Fruit fly (Drosophila melanogaster) whole organism, prepupa: ENCODE results near the gene Gr28b.

ENCODE experiments used
- Blimp-1 ChIP-seq: fragments of 200-800 bp; sonication (Bioruptor generic); optimal IDR thresholded peaks from 3 replicates; lab custom pipeline; 2017; ENCODE audit warnings: missing biosample characterization, missing genetic modification characterization, mild to moderate bottlenecking, moderate library complexity, missing genetic modification reagents
- CG10669 ChIP-seq: fragments of 200-800 bp; sonication (Bioruptor generic); optimal IDR thresholded peaks from 3 replicates; lab custom pipeline; 2018; ENCODE audit warnings: missing biosample characterization, mild to moderate bottlenecking, missing genetic modification characterization, moderate library complexity
- CG15336 ChIP-seq: fragments of 200-800 bp; sonication (Bioruptor generic); IDR thresholded peaks from 2 replicates; pipeline ENCODE4 v1.3.6; 2022; ENCODE audit warnings: missing biosample characterization, missing genetic modification characterization
- CG1621 ChIP-seq: fragments of 200-800 bp; sonication (Bioruptor generic); optimal IDR thresholded peaks from 3 replicates; lab custom pipeline; 2018; ENCODE audit warnings: missing biosample characterization, mild to moderate bottlenecking, missing genetic modification characterization
- CG16779 ChIP-seq: fragments of 200-800 bp; sonication (Bioruptor generic); optimal IDR thresholded peaks from 3 replicates; lab custom pipeline; 2017; ENCODE audit warnings: missing biosample characterization, mild to moderate bottlenecking, missing genetic modification characterization
- CG3032 ChIP-seq: fragments of 200-800 bp; optimal IDR thresholded peaks from 2 replicates; lab custom pipeline; 2019; ENCODE audit warnings: missing biosample characterization, mild to moderate bottlenecking, missing genetic modification characterization, moderate library complexity
- CG31627 ChIP-seq: fragments of 200-800 bp; sonication (Bioruptor generic); optimal IDR thresholded peaks from 3 replicates; lab custom pipeline; 2016; ENCODE audit warnings: missing biosample characterization, missing genetic modification characterization
- CG32006 ChIP-seq: fragments of 200-800 bp; sonication (Bioruptor generic); optimal IDR thresholded peaks from 3 replicates; lab custom pipeline; 2017; ENCODE audit warnings: missing biosample characterization, mild to moderate bottlenecking, missing genetic modification characterization
- CG3919 ChIP-seq: fragments of 200-800 bp; sonication (Bioruptor generic); optimal IDR thresholded peaks from 3 replicates; lab custom pipeline; 2016; ENCODE audit warnings: missing biosample characterization, missing genetic modification characterization
- CG4318 ChIP-seq: fragments of 200-800 bp; sonication (Bioruptor generic); optimal IDR thresholded peaks from 3 replicates; lab custom pipeline; 2017; ENCODE audit warnings: missing biosample characterization, mild to moderate bottlenecking, missing genetic modification characterization
- CG6163 ChIP-seq: fragments of 200-800 bp; sonication (Bioruptor generic); IDR thresholded peaks from 3 replicates; pipeline ENCODE4 v1.3.6; 2022; ENCODE audit warnings: missing biosample characterization, missing genetic modification characterization
- CG6276 ChIP-seq: fragments of 200-800 bp; sonication (Bioruptor generic); optimal IDR thresholded peaks from 2 replicates; lab custom pipeline; 2017; ENCODE audit warnings: missing biosample characterization, mild to moderate bottlenecking, missing genetic modification characterization
- CG6808 ChIP-seq: fragments of 200-800 bp; sonication (Bioruptor generic); optimal IDR thresholded peaks from 3 replicates; lab custom pipeline; 2017; ENCODE audit warnings: missing biosample characterization, missing genetic modification characterization, mild to moderate bottlenecking, moderate library complexity, missing genetic modification reagents
- CG6854 ChIP-seq: fragments of 200-800 bp; sonication (Bioruptor generic); optimal IDR thresholded peaks from 2 replicates; lab custom pipeline; 2017; ENCODE audit warnings: missing biosample characterization, mild to moderate bottlenecking, missing genetic modification characterization
- CG7368 ChIP-seq: fragments of 200-800 bp; sonication (Bioruptor generic); optimal IDR thresholded peaks from 3 replicates; lab custom pipeline; 2016; ENCODE audit warnings: missing biosample characterization, missing genetic modification characterization
- CG8119 ChIP-seq: fragments of 200-800 bp; sonication (Bioruptor generic); IDR thresholded peaks from 3 replicates; pipeline ENCODE4 v1.3.6; 2022; ENCODE audit warnings: missing biosample characterization, missing genetic modification characterization
- CG8632 ChIP-seq: fragments of 200-800 bp; sonication (Bioruptor generic); optimal IDR thresholded peaks from 3 replicates; lab custom pipeline; 2016; ENCODE audit warnings: missing biosample characterization, missing genetic modification characterization
- Eip75B ChIP-seq: fragments of 200-800 bp; sonication (Bioruptor generic); optimal IDR thresholded peaks from 3 replicates; lab custom pipeline; 2016; ENCODE audit warnings: missing biosample characterization, missing genetic modification characterization
- Eip78C ChIP-seq: fragments of 200-800 bp; sonication (Bioruptor generic); peaks from one replicate; lab custom pipeline; 2016; ENCODE audit warnings: missing biosample characterization, missing genetic modification characterization
- Gug ChIP-seq: fragments of 200-800 bp; sonication (Bioruptor generic); IDR thresholded peaks from 2 replicates; pipeline ENCODE4 v1.3.6; 2022; ENCODE audit warnings: missing biosample characterization, missing genetic modification characterization
- Hr39 ChIP-seq: fragments of 200-800 bp; sonication (Bioruptor generic); optimal IDR thresholded peaks from 2 replicates; lab custom pipeline; 2016; ENCODE audit warnings: missing biosample characterization, missing genetic modification characterization
- Lpt ChIP-seq: fragments of 200-800 bp; sonication (Bioruptor generic); optimal IDR thresholded peaks from 3 replicates; lab custom pipeline; 2016; ENCODE audit warnings: missing biosample characterization, missing genetic modification characterization
- Met ChIP-seq: fragments of 200-800 bp; sonication (Bioruptor generic); optimal IDR thresholded peaks from 3 replicates; lab custom pipeline; 2016; ENCODE audit warnings: missing biosample characterization, missing genetic modification characterization
- OdsH ChIP-seq: fragments of 200-800 bp; sonication (Bioruptor generic); optimal IDR thresholded peaks from 3 replicates; lab custom pipeline; 2016; ENCODE audit warnings: missing biosample characterization, missing genetic modification characterization
- Sox102F ChIP-seq: fragments of 200-800 bp; sonication (Bioruptor generic); optimal IDR thresholded peaks from 2 replicates; lab custom pipeline; 2016; ENCODE audit warnings: missing biosample characterization, mild to moderate bottlenecking, missing genetic modification characterization
- Sox14 ChIP-seq: fragments of 200-800 bp; sonication (Bioruptor generic); optimal IDR thresholded peaks from 3 replicates; lab custom pipeline; 2016; ENCODE audit warnings: missing biosample characterization, missing genetic modification characterization
- Sox15 ChIP-seq: fragments of 200-800 bp; sonication (Bioruptor generic); optimal IDR thresholded peaks from 3 replicates; lab custom pipeline; 2016; ENCODE audit warnings: missing biosample characterization, missing genetic modification characterization
- acj6 ChIP-seq: fragments of 200-800 bp; sonication (Bioruptor generic); optimal IDR thresholded peaks from 3 replicates; lab custom pipeline; 2016; ENCODE audit warnings: missing biosample characterization, missing genetic modification characterization
- dac ChIP-seq: fragments of 200-800 bp; sonication (Bioruptor generic); optimal IDR thresholded peaks from 2 replicates; lab custom pipeline; 2017; ENCODE audit warnings: missing biosample characterization, mild to moderate bottlenecking, missing genetic modification characterization
- eg ChIP-seq: fragments of 200-800 bp; sonication (Bioruptor generic); IDR thresholded peaks from 3 replicates; pipeline ENCODE4 v1.3.6; 2022; ENCODE audit warnings: missing biosample characterization, missing genetic modification characterization
- esn ChIP-seq: fragments of 200-800 bp; sonication (Bioruptor generic); optimal IDR thresholded peaks from 2 replicates; lab custom pipeline; 2016; ENCODE audit warnings: missing biosample characterization, mild to moderate bottlenecking, missing genetic modification characterization, moderate library complexity
- fd59A ChIP-seq: fragments of 200-800 bp; sonication (Bioruptor generic); optimal IDR thresholded peaks from 2 replicates; lab custom pipeline; 2017; ENCODE audit warnings: missing biosample characterization, mild to moderate bottlenecking, missing genetic modification characterization, missing genetic modification reagents
- fd85E ChIP-seq: fragments of 200-800 bp; sonication (Bioruptor generic); optimal IDR thresholded peaks from 3 replicates; lab custom pipeline; 2016; ENCODE audit warnings: missing biosample characterization, missing genetic modification characterization
- fkh ChIP-seq: fragments of 200-800 bp; sonication (Bioruptor generic); optimal IDR thresholded peaks from 3 replicates; lab custom pipeline; 2017; ENCODE audit warnings: missing biosample characterization, mild to moderate bottlenecking, missing genetic modification characterization, moderate library complexity
- lz ChIP-seq: fragments of 200-800 bp; sonication (Bioruptor generic); optimal IDR thresholded peaks from 3 replicates; lab custom pipeline; 2016; ENCODE audit warnings: missing biosample characterization, missing genetic modification characterization
- pdm3 ChIP-seq: fragments of 200-800 bp; sonication (Bioruptor generic); optimal IDR thresholded peaks from 3 replicates; lab custom pipeline; 2016; ENCODE audit warnings: missing biosample characterization, missing genetic modification characterization
- salr ChIP-seq, 2 experiments: fragments of 200-800 bp; sonication (Bioruptor generic); optimal IDR thresholded peaks; 3 replicates each; lab custom pipeline; 2016 to 2018; ENCODE audit warnings: missing biosample characterization in 2 of 2, missing genetic modification characterization in 2 of 2, mild to moderate bottlenecking in 1 of 2
- spab ChIP-seq: fragments of 200-800 bp; sonication (Bioruptor generic); optimal IDR thresholded peaks from 2 replicates; lab custom pipeline; 2017; ENCODE audit warnings: missing biosample characterization, mild to moderate bottlenecking, missing genetic modification characterization, missing genetic modification reagents
- ss ChIP-seq, 2 experiments: fragments of 200-800 bp; sonication (Bioruptor generic); optimal IDR thresholded peaks; 2 replicates in 1 of 2; 3 replicates in 1 of 2; lab custom pipeline; 2017 to 2018; ENCODE audit warnings: mild to moderate bottlenecking in 2 of 2, missing biosample characterization in 2 of 2, missing genetic modification characterization in 2 of 2, moderate library complexity in 1 of 2
- svp ChIP-seq: fragments of 200-800 bp; sonication (Bioruptor generic); peaks from one replicate; lab custom pipeline; 2016; ENCODE audit warnings: missing biosample characterization, missing genetic modification characterization
- topi ChIP-seq: fragments of 200-800 bp; sonication (Bioruptor generic); optimal IDR thresholded peaks from 3 replicates; lab custom pipeline; 2016; ENCODE audit warnings: missing biosample characterization, missing genetic modification characterization
- vri ChIP-seq: fragments of 200-800 bp; sonication (Bioruptor generic); optimal IDR thresholded peaks from 3 replicates; lab custom pipeline; 2016; ENCODE audit warnings: missing biosample characterization, mild to moderate bottlenecking, missing genetic modification characterization

Gene Gr28b

dm6 chr2L:7442929-7443328 lies 19.1 kb downstream of the Gr28b start:
- TF ChIP-seq svp: peak; percentile 11
- no peak for TF ChIP-seq fd85E (GFP tag; lab: Kevin White, UChicago)
- peak; percentile 41 for TF ChIP-seq Eip78C

- no peak for TF ChIP-seq dac
- no peak for TF ChIP-seq Met (GFP tag; lab: Kevin White, UChicago)
- no peak for TF ChIP-seq Eip78C
Observed at dm6 chr2L:7442106-7442505, 19.9 kb downstream of the Gr28b start.

- TF ChIP-seq Gug (GFP tag; lab: Robert Waterston, UW) (no peak), spab (GFP tag; lab: Kevin White, UChicago) (no peak), Met (GFP tag; lab: Kevin White, UChicago) (no peak), Sox14 (GFP tag; lab: Kevin White, UChicago) (peak; percentile 7), vri (GFP tag; lab: Kevin White, UChicago) (peak; percentile 92)
Observed at dm6 chr2L:7440458-7441018, 21.5 kb downstream of the Gr28b start.

dm6 chr2L:7438505-7438904 lies 23.5 kb downstream of the Gr28b start:
- no peak for TF ChIP-seq CG6808 (GFP tag; lab: Kevin White, UChicago)
- peak; percentile 43 for TF ChIP-seq Eip78C
- no peak for TF ChIP-seq topi (GFP tag; lab: Kevin White, UChicago)
- TF ChIP-seq CG15336: 0 out of 2 replicates have a peak, but pooled peaks have one; percentile 16
- peak; percentile 19 for TF ChIP-seq CG32006 (GFP tag; lab: Kevin White, UChicago)
- TF ChIP-seq CG8119 (GFP tag; lab: Robert Waterston, UW): peak; percentile 34; the same call in 1 of the 3 replicates
- TF ChIP-seq esn (GFP tag; lab: Kevin White, UChicago): peak; percentile 8
- TF ChIP-seq svp: no peak

dm6 chr2L:7437325-7437707 lies 24.7 kb downstream of the Gr28b start, which contains the start of gene CG5973:
TSS of gene CG5973 (plus strand) at chr2L:7437492.
- TF ChIP-seq CG16779 (tag; lab: Kevin White, UChicago) (peak; percentile 13), pdm3 (GFP tag; lab: Kevin White, UChicago) (no peak), Sox102F (no peak), salr (GFP tag; optimal IDR thresholded peaks at IDR 0.05; lab: Kevin White, UChicago) (no peak), CG6163 (GFP tag; lab: Robert Waterston, UW) (0 out of 3 replicates have a peak, but pooled peaks have one; percentile 33), vri (GFP tag; lab: Kevin White, UChicago) (no peak), CG8119 (GFP tag; lab: Robert Waterston, UW) (peak; percentile 37; the same call in 1 of the 3 replicates), CG4318 (GFP tag; lab: Kevin White, UChicago) (no peak), CG8632 (GFP tag; lab: Kevin White, UChicago) (no peak), eg (no peak), topi (GFP tag; lab: Kevin White, UChicago) (no peak), Blimp-1 (GFP tag; lab: Kevin White, UChicago) (no peak), lz (GFP tag; lab: Kevin White, UChicago) (no peak), Sox15 (no peak), Eip75B (GFP tag; lab: Kevin White, UChicago) (peak; percentile 1), Eip78C (peak; percentile 26), acj6 (GFP tag; lab: Kevin White, UChicago) (no peak), CG31627 (GFP tag; lab: Kevin White, UChicago) (no peak), CG1621 (peak; percentile 15), CG10669 (GFP tag; lab: Kevin White, UChicago) (no peak), ss (GFP tag; optimal IDR thresholded peaks at IDR 0.05; lab: Kevin White, UChicago) (no peak), fkh (no peak), fd59A (no peak), Lpt (GFP tag; lab: Kevin White, UChicago) (no peak), svp (peak; percentile 17), CG6854 (GFP tag; lab: Kevin White, UChicago) (peak; percentile 23), CG3919 (GFP tag; lab: Kevin White, UChicago) (peak; percentile 15), CG6808 (GFP tag; lab: Kevin White, UChicago) (no peak), Hr39 (no peak), OdsH (GFP tag; lab: Kevin White, UChicago) (no peak), CG3032 (tag; lab: Kevin White, UChicago) (no peak), Gug (GFP tag; lab: Robert Waterston, UW) (no peak), Met (GFP tag; lab: Kevin White, UChicago) (no peak), CG6276 (peak; percentile 18), CG7368 (GFP tag; lab: Kevin White, UChicago) (no peak)
